Fruit fly (Drosophila melanogaster): Measurements from ENCODE around the gene Ctps.
A peak's percentile ranks its signal among the peaks of the same experiment; 100 is the strongest.

The Ctps gene

dm6 chr3L:15107158-15107775 is 9.6 kb downstream of the Ctps start (continued):
- TF ChIP-seq amos (GFP tag; IDR thresholded peaks at IDR 0.05; ENCODE audit: partially characterized antibody) (no peak), MBD-R2 (GFP tag; IDR thresholded peaks at IDR 0.05) (no peak), CG31224 (GFP tag; IDR thresholded peaks at IDR 0.05) (no peak), CG12236 (GFP tag; optimal IDR thresholded peaks at IDR 0.05) (no peak), dati (GFP tag; IDR thresholded peaks at IDR 0.05) (no peak), CG10462 (GFP tag; optimal IDR thresholded peaks at IDR 0.05) (no peak), shn (GFP tag; optimal IDR thresholded peaks at IDR 0.05) (no peak), CG6683 (GFP tag; optimal IDR thresholded peaks at IDR 0.05) (no peak), CG18262 (tag; optimal IDR thresholded peaks at IDR 0.05) (no peak), CG31388 (GFP tag; optimal IDR thresholded peaks at IDR 0.05) (no peak), tx (GFP tag; optimal IDR thresholded peaks at IDR 0.05) (no peak), slp2 (GFP tag; optimal IDR thresholded peaks at IDR 0.05) (no peak), kni (GFP tag; optimal IDR thresholded peaks at IDR 0.05) (no peak), br (optimal IDR thresholded peaks at IDR 0.05) (no peak), chinmo (GFP tag; IDR thresholded peaks at IDR 0.05; ENCODE audit: partially characterized antibody) (peak; percentile 62; the same call in 1 of the 4 replicates), Doc3 (GFP tag; IDR thresholded peaks at IDR 0.05; ENCODE audit: partially characterized antibody) (0 out of 3 replicates have a peak, but pooled peaks have one; percentile 25), CG1792 (GFP tag; optimal IDR thresholded peaks at IDR 0.05) (no peak), bbx (GFP tag; IDR thresholded peaks at IDR 0.05; ENCODE audit: partially characterized antibody) (peak; percentile 46; the same call in 1 of the 2 replicates), fru (optimal IDR thresholded peaks at IDR 0.05) (no peak), bowl (GFP tag; IDR thresholded peaks at IDR 0.05) (0 out of 2 replicates have a peak, but pooled peaks have one; percentile 6), pan (optimal IDR thresholded peaks at IDR 0.05) (no peak), pan (GFP tag; optimal IDR thresholded peaks at IDR 0.05 in 1 of 2, IDR thresholded peaks at IDR 0.05 in 1 of 2) (no peak), Adf1 (GFP tag; IDR thresholded peaks at IDR 0.05) (peak; percentile 62; the same call in 1 of the 2 replicates), CG16815 (GFP tag; optimal IDR thresholded peaks at IDR 0.05) (no peak), kay (GFP tag; optimal IDR thresholded peaks at IDR 0.05) (no peak), CrebB (tag; optimal IDR thresholded peaks at IDR 0.05) (no peak), CG7786 (GFP tag; optimal IDR thresholded peaks at IDR 0.05) (no peak), CG2678 (tag; optimal IDR thresholded peaks at IDR 0.05) (no peak), CG31365 (tag; optimal IDR thresholded peaks at IDR 0.05) (no peak), CG7745 (tag; optimal IDR thresholded peaks at IDR 0.05) (no peak), cg (GFP tag; optimal IDR thresholded peaks at IDR 0.05) (peak; percentile 54), zen2 (GFP tag; IDR thresholded peaks at IDR 0.05; ENCODE audit: partially characterized antibody) (no peak), gsb-n (tag; optimal IDR thresholded peaks at IDR 0.05) (no peak), CG4282 (GFP tag; optimal IDR thresholded peaks at IDR 0.05) (no peak), CG2199 (GFP tag; IDR thresholded peaks at IDR 0.05) (0 out of 3 replicates have a peak, but pooled peaks have one; percentile 29), CG15514 (GFP tag; optimal IDR thresholded peaks at IDR 0.05) (no peak), pfk (GFP tag; optimal IDR thresholded peaks at IDR 0.05) (no peak), Fer3 (tag; optimal IDR thresholded peaks at IDR 0.05) (no peak), luna (GFP tag; optimal IDR thresholded peaks at IDR 0.05) (no peak), Hr78 (GFP tag; optimal IDR thresholded peaks at IDR 0.05) (no peak), dmrt11E (tag; optimal IDR thresholded peaks at IDR 0.05) (no peak), NfI (GFP tag; optimal IDR thresholded peaks at IDR 0.05) (no peak), CG1603 (tag; optimal IDR thresholded peaks at IDR 0.05) (no peak), PHDP (tag; optimal IDR thresholded peaks at IDR 0.05) (no peak), Trl (optimal IDR thresholded peaks at IDR 0.05) (no peak), Trl (GFP tag; optimal IDR thresholded peaks at IDR 0.05) (no peak), ATbp (GFP tag; optimal IDR thresholded peaks at IDR 0.05) (no peak), repo (GFP tag; optimal IDR thresholded peaks at IDR 0.05) (no peak), abd-A (tag; optimal IDR thresholded peaks at IDR 0.05) (peak; percentile 87), CG4404 (GFP tag; IDR thresholded peaks at IDR 0.05) (no peak), CG4707 (GFP tag; optimal IDR thresholded peaks at IDR 0.05) (no peak)

Measured in whole organism, embryonic.